Fruit fly (Drosophila melanogaster) whole organism, pupa: ENCODE data around the gene CG15550.

Experiments
- CG10348 ChIP-seq: fragments of 200-800 bp; sonication (Bioruptor generic); IDR thresholded peaks from 2 replicates; pipeline ENCODE4 v1.3.6; 2022; ENCODE audit warnings: missing biosample characterization, missing genetic modification characterization
- CG12605 ChIP-seq: fragments of 200-800 bp; sonication (Bioruptor generic); IDR thresholded peaks from 2 replicates; pipeline ENCODE4 v1.3.6; 2022; ENCODE audit warnings: missing biosample characterization, missing genetic modification characterization
- CG13204 ChIP-seq: fragments of 200-800 bp; sonication (Bioruptor generic); optimal IDR thresholded peaks from 2 replicates; lab custom pipeline; 2018; ENCODE audit warnings: missing biosample characterization, mild to moderate bottlenecking, missing genetic modification characterization, moderate library complexity
- CG14655 ChIP-seq: fragments of 200-800 bp; sonication (Bioruptor generic); optimal IDR thresholded peaks from 3 replicates; lab custom pipeline; 2017; ENCODE audit warnings: mild to moderate bottlenecking, missing biosample characterization, missing genetic modification reagents, missing genetic modification characterization
- CG15710 ChIP-seq: fragments of 200-800 bp; sonication (Bioruptor generic); optimal IDR thresholded peaks from 2 replicates; lab custom pipeline; 2018; ENCODE audit warnings: missing biosample characterization, mild to moderate bottlenecking, missing genetic modification characterization, moderate library complexity
- CG17806 ChIP-seq: fragments of 200-800 bp; sonication (Bioruptor generic); optimal IDR thresholded peaks from 2 replicates; lab custom pipeline; 2018; ENCODE audit warnings: missing biosample characterization, mild to moderate bottlenecking, missing genetic modification characterization, moderate library complexity
- CG32121 ChIP-seq: fragments of 200-800 bp; sonication (Bioruptor generic); IDR thresholded peaks from 2 replicates; pipeline ENCODE4 v1.3.6; 2022; ENCODE audit warnings: missing biosample characterization, missing genetic modification characterization
- CG34367 ChIP-seq: fragments of 200-800 bp; sonication (Bioruptor generic); optimal IDR thresholded peaks from 2 replicates; lab custom pipeline; 2018; ENCODE audit warnings: missing biosample characterization, mild to moderate bottlenecking, missing genetic modification characterization
- CG4496 ChIP-seq: fragments of 200-800 bp; sonication (Bioruptor generic); IDR thresholded peaks from 3 replicates; pipeline ENCODE4 v1.3.6; 2022; ENCODE audit warnings: missing biosample characterization, missing genetic modification characterization
- CG8159 ChIP-seq: fragments of 200-800 bp; sonication (Bioruptor generic); optimal IDR thresholded peaks from 3 replicates; lab custom pipeline; 2018; ENCODE audit warnings: missing biosample characterization, mild to moderate bottlenecking, missing genetic modification characterization, moderate library complexity
- CG8301 ChIP-seq: fragments of 200-800 bp; sonication (Bioruptor generic); optimal IDR thresholded peaks from 2 replicates; lab custom pipeline; 2018; ENCODE audit warnings: missing biosample characterization, mild to moderate bottlenecking, missing genetic modification characterization
- CG9948 ChIP-seq: fragments of 200-800 bp; sonication (Bioruptor generic); optimal IDR thresholded peaks from 2 replicates; lab custom pipeline; 2018; ENCODE audit warnings: missing biosample characterization, mild to moderate bottlenecking, missing genetic modification characterization, moderate library complexity
- D1 ChIP-seq: fragments of 200-800 bp; sonication (Bioruptor generic); optimal IDR thresholded peaks from 2 replicates; lab custom pipeline; 2018; ENCODE audit warnings: missing biosample characterization, mild to moderate bottlenecking, missing genetic modification characterization, moderate library complexity
- EcR ChIP-seq: fragments of 200-800 bp; sonication (Bioruptor generic); optimal IDR thresholded peaks from 3 replicates; lab custom pipeline; 2019; ENCODE audit warnings: missing biosample characterization, missing genetic modification characterization, mild to moderate bottlenecking, moderate library complexity, missing genetic modification reagents
- Ets98B ChIP-seq: fragments of 200-800 bp; sonication (Bioruptor generic); IDR thresholded peaks from 2 replicates; pipeline ENCODE4 v1.3.6; 2022; ENCODE audit warnings: missing biosample characterization, missing genetic modification characterization
- Pif1A ChIP-seq: fragments of 200-800 bp; sonication (Bioruptor generic); optimal IDR thresholded peaks from 3 replicates; lab custom pipeline; 2016; ENCODE audit warnings: missing biosample characterization, missing genetic modification characterization
- Pif1B ChIP-seq: fragments of 200-800 bp; sonication (Bioruptor generic); optimal IDR thresholded peaks from 3 replicates; lab custom pipeline; 2016; ENCODE audit warnings: missing biosample characterization, missing genetic modification characterization
- Snoo ChIP-seq: fragments of 200-800 bp; sonication (Bioruptor generic); optimal IDR thresholded peaks from 3 replicates; lab custom pipeline; 2017; ENCODE audit warnings: missing biosample characterization, mild to moderate bottlenecking, missing genetic modification characterization, inconsistent platforms
- fd96Ca ChIP-seq: fragments of 200-800 bp; sonication (Bioruptor generic); IDR thresholded peaks from 3 replicates; pipeline ENCODE4 v1.3.6; 2022; ENCODE audit warnings: missing biosample characterization, missing genetic modification characterization
- gl ChIP-seq: fragments of 200-800 bp; sonication (Bioruptor generic); optimal IDR thresholded peaks from 2 replicates; lab custom pipeline; 2018; ENCODE audit warnings: missing biosample characterization, mild to moderate bottlenecking, missing genetic modification characterization
- rn ChIP-seq: fragments of 200-800 bp; sonication (Bioruptor generic); IDR thresholded peaks from 2 replicates; pipeline ENCODE4 v1.3.6; 2022; ENCODE audit warnings: missing biosample characterization, missing genetic modification characterization

The CG15550 gene

DNA sequence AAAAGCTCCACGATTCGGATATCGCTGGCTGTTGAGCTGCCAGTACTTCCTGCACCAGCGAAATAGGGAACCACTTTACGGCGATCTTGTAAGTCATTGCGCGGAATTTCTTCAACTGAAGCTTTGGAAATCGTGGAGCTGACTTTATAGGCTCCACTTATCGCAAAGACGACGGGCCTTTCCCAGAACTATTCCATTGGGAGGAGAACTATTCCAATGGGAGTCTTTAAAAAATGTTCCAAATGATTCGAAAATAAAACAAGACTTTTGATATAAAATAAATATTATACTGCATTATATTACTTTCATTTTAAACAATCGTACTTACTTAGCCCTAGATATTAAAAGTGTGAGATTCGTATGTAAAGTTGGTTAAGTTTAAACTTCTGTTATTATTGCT is at the start of gene CG15550:
CG15550 (minus strand) TSS at position 101 of the 400 bp plus-strand sequence.
- TF ChIP-seq EcR (GFP tag; lab: Kevin White, UChicago): no peak
- TF ChIP-seq CG10348 (GFP tag; lab: Robert Waterston, UW): no peak
- no peak for TF ChIP-seq CG17806 (tag; lab: Kevin White, UChicago)
- TF ChIP-seq CG32121 (GFP tag; lab: Robert Waterston, UW): no peak
- no peak for TF ChIP-seq fd96Ca (GFP tag; lab: Robert Waterston, UW)
- no peak for TF ChIP-seq rn (GFP tag; lab: Robert Waterston, UW)
- no peak for TF ChIP-seq CG4496 (GFP tag; lab: Robert Waterston, UW)
- TF ChIP-seq CG8159: no peak
- no peak for TF ChIP-seq gl (tag; lab: Kevin White, UChicago)
- TF ChIP-seq D1: no peak
- TF ChIP-seq Snoo (tag; lab: Kevin White, UChicago): no peak
- no peak for TF ChIP-seq Ets98B
- TF ChIP-seq Pif1B (GFP tag; lab: Kevin White, UChicago): no peak
- TF ChIP-seq CG8301 (tag; lab: Kevin White, UChicago): no peak
- TF ChIP-seq CG34367: no peak
- TF ChIP-seq Pif1A: no peak
- TF ChIP-seq CG14655 (GFP tag; lab: Kevin White, UChicago): no peak
- TF ChIP-seq CG12605 (GFP tag; lab: Robert Waterston, UW): no peak
- no peak for TF ChIP-seq CG13204 (GFP tag; lab: Kevin White, UChicago)

DNA sequence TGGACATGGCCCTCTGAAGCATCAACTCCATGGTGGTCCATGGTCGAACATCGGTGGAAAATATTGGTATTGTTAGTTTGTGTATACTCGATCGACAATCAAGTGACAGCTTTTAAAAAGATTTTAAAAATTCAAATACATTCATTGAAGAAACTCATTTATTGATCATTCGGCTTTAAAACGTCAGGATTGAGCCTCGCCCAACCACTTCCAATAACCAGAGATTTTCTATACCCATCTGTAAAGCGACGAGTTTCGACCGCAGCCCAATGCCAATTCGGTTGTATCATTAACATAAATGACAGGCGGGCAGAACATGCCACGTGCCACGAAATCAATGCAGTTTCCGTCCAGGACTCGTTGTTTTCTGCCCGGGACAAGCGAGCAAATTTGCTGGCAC is 27.3 kb upstream of the CG15550 start, which contains the start of gene Ctr1C:
Ctr1C (minus strand) TSS at position 101 of the 400 bp plus-strand sequence.
- TF ChIP-seq CG34367: no peak
- TF ChIP-seq rn (GFP tag; lab: Robert Waterston, UW): no peak
- no peak for TF ChIP-seq CG14655 (GFP tag; lab: Kevin White, UChicago)
- no peak for TF ChIP-seq CG9948 (tag; lab: Kevin White, UChicago)
- no peak for TF ChIP-seq CG15710 (tag; lab: Kevin White, UChicago)
- TF ChIP-seq Pif1B (GFP tag; lab: Kevin White, UChicago): no peak
- TF ChIP-seq CG13204 (GFP tag; lab: Kevin White, UChicago): no peak
- no peak for TF ChIP-seq Snoo (tag; lab: Kevin White, UChicago)
- no peak for TF ChIP-seq fd96Ca (GFP tag; lab: Robert Waterston, UW)
- no peak for TF ChIP-seq CG12605 (GFP tag; lab: Robert Waterston, UW)
- TF ChIP-seq CG8301 (tag; lab: Kevin White, UChicago): no peak
- TF ChIP-seq D1: no peak
- no peak for TF ChIP-seq CG17806 (tag; lab: Kevin White, UChicago)
- TF ChIP-seq CG8159: no peak
- TF ChIP-seq CG4496 (GFP tag; lab: Robert Waterston, UW): no peak
- no peak for TF ChIP-seq Pif1A
- TF ChIP-seq gl (tag; lab: Kevin White, UChicago): no peak
- no peak for TF ChIP-seq Ets98B
- no peak for TF ChIP-seq CG32121 (GFP tag; lab: Robert Waterston, UW)
- TF ChIP-seq CG10348 (GFP tag; lab: Robert Waterston, UW): no peak

DNA sequence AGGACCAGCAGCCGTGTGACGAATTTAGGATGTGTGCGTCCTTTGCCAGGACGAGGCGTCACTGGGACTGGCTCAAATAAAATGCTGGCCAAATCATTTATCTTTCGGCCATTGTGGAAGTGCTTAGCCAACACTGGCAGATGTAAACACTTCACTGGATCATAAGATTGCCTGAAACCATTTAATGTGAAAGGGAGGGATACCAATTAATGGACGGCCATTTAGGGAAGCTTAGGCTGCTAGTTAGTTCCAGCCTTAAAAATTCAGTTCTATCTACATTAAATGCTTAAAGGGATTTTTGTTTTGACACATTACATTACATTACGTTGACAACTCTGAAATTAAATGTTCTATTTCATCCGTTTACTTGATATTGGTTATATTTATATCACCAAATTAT is 22.5 kb upstream of the CG15550 start, which contains the start of gene CG15548:
CG15548 (plus strand) TSS at position 301 of the 400 bp plus-strand sequence.
- TF ChIP-seq CG34367: no peak
- TF ChIP-seq Ets98B: no peak
- TF ChIP-seq gl (tag; lab: Kevin White, UChicago): no peak
- TF ChIP-seq CG9948 (tag; lab: Kevin White, UChicago): no peak
- TF ChIP-seq CG15710 (tag; lab: Kevin White, UChicago): no peak
- no peak for TF ChIP-seq CG10348 (GFP tag; lab: Robert Waterston, UW)
- no peak for TF ChIP-seq Pif1A
- TF ChIP-seq CG17806 (tag; lab: Kevin White, UChicago): no peak
- TF ChIP-seq EcR (GFP tag; lab: Kevin White, UChicago): no peak
- no peak for TF ChIP-seq CG13204 (GFP tag; lab: Kevin White, UChicago)
- no peak for TF ChIP-seq rn (GFP tag; lab: Robert Waterston, UW)
- no peak for TF ChIP-seq CG8159
- no peak for TF ChIP-seq fd96Ca (GFP tag; lab: Robert Waterston, UW)
- TF ChIP-seq CG4496 (GFP tag; lab: Robert Waterston, UW): no peak
- TF ChIP-seq CG14655 (GFP tag; lab: Kevin White, UChicago): no peak
- TF ChIP-seq CG12605 (GFP tag; lab: Robert Waterston, UW): no peak
- TF ChIP-seq CG32121 (GFP tag; lab: Robert Waterston, UW): no peak
- no peak for TF ChIP-seq D1

DNA sequence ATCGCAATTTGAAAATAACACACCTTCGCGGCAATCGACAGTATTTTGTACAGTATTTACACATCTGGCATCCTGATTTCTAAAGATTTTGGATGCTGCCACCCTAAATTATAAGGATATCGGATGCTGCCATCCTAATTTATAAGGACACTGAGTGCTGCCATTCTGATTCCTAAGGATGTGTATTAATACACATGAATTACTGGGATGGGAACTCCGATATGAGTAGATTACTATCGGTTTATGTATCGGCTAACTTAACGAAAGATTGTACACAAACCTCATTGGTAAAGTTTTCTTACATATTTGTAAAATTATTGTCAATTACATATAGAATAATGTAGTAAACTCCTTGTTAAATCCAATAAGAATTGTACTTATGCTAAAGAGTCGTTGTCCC is 9.4 kb upstream of the CG15550 start:
- no peak for TF ChIP-seq CG8159
- TF ChIP-seq gl (tag; lab: Kevin White, UChicago): no peak
- TF ChIP-seq rn (GFP tag; lab: Robert Waterston, UW): no peak
- TF ChIP-seq CG10348 (GFP tag; lab: Robert Waterston, UW): no peak
- TF ChIP-seq CG13204 (GFP tag; lab: Kevin White, UChicago): no peak
- TF ChIP-seq Ets98B: no peak
- no peak for TF ChIP-seq CG14655 (GFP tag; lab: Kevin White, UChicago)
- TF ChIP-seq, all 21 proteins: peak for 0

DNA sequence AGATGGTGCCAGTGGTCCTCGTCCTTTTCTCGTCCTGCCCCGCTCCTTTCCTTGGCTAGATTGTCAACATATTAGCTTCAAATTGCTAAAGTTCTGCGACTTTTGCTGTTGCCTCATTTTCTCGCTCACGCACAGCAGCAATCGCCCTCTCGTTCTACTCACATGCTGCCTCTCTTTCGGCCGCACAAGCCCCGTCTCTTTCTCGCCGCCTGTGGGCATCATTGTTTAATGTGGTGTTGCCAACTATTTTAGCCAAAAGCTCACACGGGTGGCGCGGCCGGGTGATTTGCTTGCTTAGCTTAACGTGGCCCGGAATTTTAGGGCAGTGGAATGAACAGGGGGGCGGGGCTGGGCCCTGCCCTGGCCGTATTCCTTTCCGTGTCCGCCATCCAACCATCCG is 3.3 kb upstream of the CG15550 start:
- TF ChIP-seq Pif1B (GFP tag; lab: Kevin White, UChicago): no peak

DNA sequence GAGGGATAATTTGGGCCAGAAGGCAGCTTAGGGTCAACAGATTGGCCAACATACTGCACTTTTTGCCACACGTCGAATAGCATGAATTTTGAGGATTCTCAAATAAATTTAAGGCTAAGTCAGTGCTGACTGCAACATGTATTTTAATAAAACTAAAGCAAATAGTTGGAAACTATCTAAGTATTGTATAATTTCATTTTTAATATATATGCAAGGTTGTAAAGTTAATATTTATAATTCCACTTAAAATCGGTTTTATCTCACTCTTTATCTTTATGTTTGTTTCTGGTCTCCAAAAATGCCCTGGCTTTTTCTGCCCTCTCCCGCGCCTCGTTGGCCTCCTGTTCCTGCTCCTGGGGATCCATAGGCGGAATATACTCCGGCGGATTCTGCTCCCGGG is 495 bp downstream of the CG15550 start, which contains the start of gene CG15549:
CG15549 (minus strand) TSS at position 101 of the 400 bp plus-strand sequence.
- no peak for TF ChIP-seq EcR (GFP tag; lab: Kevin White, UChicago)
- no peak for TF ChIP-seq Ets98B
- no peak for TF ChIP-seq CG14655 (GFP tag; lab: Kevin White, UChicago)
